Fruit fly (Drosophila melanogaster): Measurements from ENCODE around the gene CG6067.

Gene CG6067

dm6 chrX:5977769-5978168 lies 22.3 kb downstream of the CG6067 start:
- no peak for TF ChIP-seq Dll (optimal IDR thresholded peaks at IDR 0.05)
- TF ChIP-seq EcR (GFP tag; optimal IDR thresholded peaks at IDR 0.05): no peak
- TF ChIP-seq usp (GFP tag; optimal IDR thresholded peaks at IDR 0.05): no peak
- TF ChIP-seq psq (optimal IDR thresholded peaks at IDR 0.05): no peak

- TF ChIP-seq Dll (optimal IDR thresholded peaks at IDR 0.05): no peak
- no peak for TF ChIP-seq usp (GFP tag; optimal IDR thresholded peaks at IDR 0.05)
- no peak for TF ChIP-seq EcR (GFP tag; optimal IDR thresholded peaks at IDR 0.05)
- TF ChIP-seq pan (optimal IDR thresholded peaks at IDR 0.05): no peak
- no peak for TF ChIP-seq psq (optimal IDR thresholded peaks at IDR 0.05)
Observed at dm6 chrX:5980883-5981282, 25.5 kb downstream of the CG6067 start.

dm6 chrX:5981410-5981809 lies 26.0 kb downstream of the CG6067 start:
- TF ChIP-seq CG8478 (optimal IDR thresholded peaks at IDR 0.05) (no peak), usp (GFP tag; optimal IDR thresholded peaks at IDR 0.05) (no peak), psq (optimal IDR thresholded peaks at IDR 0.05) (no peak), EcR (GFP tag; optimal IDR thresholded peaks at IDR 0.05) (no peak), Dll (optimal IDR thresholded peaks at IDR 0.05) (no peak), pan (optimal IDR thresholded peaks at IDR 0.05) (no peak)

dm6 chrX:5983390-5983789 lies 28.0 kb downstream of the CG6067 start:
- TF ChIP-seq Dll (optimal IDR thresholded peaks at IDR 0.05): no peak
- TF ChIP-seq CG8478 (optimal IDR thresholded peaks at IDR 0.05): no peak
- TF ChIP-seq psq (optimal IDR thresholded peaks at IDR 0.05): no peak
- TF ChIP-seq pan (optimal IDR thresholded peaks at IDR 0.05): no peak
- TF ChIP-seq usp (GFP tag; optimal IDR thresholded peaks at IDR 0.05): no peak
- no peak for TF ChIP-seq EcR (GFP tag; optimal IDR thresholded peaks at IDR 0.05)

DNA sequence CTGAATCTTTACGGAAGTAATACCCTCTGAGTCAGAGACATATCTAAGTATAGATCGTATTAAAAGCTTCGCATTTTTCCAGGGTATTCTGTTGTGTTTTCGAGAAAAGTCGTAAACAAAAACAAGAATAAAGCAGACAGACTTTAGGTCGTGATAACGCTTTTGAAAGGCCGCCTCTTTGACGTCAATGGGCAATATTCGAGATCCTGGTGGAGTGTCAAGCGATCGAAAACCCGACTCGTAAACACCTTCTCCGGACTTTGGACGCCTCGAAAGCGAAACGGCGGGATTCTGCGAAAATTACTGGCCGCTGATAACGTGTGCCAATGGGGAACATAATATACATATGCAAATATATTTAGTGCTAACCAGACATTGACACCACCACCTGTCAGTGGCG lies 31.9 kb downstream of the CG6067 start:
- TF ChIP-seq CG8478 (optimal IDR thresholded peaks at IDR 0.05): no peak
- TF ChIP-seq EcR (GFP tag; optimal IDR thresholded peaks at IDR 0.05): no peak
- no peak for TF ChIP-seq pan (optimal IDR thresholded peaks at IDR 0.05)
- no peak for TF ChIP-seq psq (optimal IDR thresholded peaks at IDR 0.05)
- TF ChIP-seq Dll (optimal IDR thresholded peaks at IDR 0.05): no peak
- no peak for TF ChIP-seq usp (GFP tag; optimal IDR thresholded peaks at IDR 0.05)

- TF ChIP-seq EcR (GFP tag; optimal IDR thresholded peaks at IDR 0.05): no peak
- no peak for TF ChIP-seq pan (optimal IDR thresholded peaks at IDR 0.05)
- no peak for TF ChIP-seq psq (optimal IDR thresholded peaks at IDR 0.05)
- TF ChIP-seq Dll (optimal IDR thresholded peaks at IDR 0.05): no peak
- no peak for TF ChIP-seq usp (GFP tag; optimal IDR thresholded peaks at IDR 0.05)
- TF ChIP-seq CG8478 (optimal IDR thresholded peaks at IDR 0.05): no peak
Observed at dm6 chrX:5988088-5988987, 32.9 kb downstream of the CG6067 start, which contains the start of gene CG5966. Gene CG5966 (plus strand): TSS chrX:5988791.

DNA sequence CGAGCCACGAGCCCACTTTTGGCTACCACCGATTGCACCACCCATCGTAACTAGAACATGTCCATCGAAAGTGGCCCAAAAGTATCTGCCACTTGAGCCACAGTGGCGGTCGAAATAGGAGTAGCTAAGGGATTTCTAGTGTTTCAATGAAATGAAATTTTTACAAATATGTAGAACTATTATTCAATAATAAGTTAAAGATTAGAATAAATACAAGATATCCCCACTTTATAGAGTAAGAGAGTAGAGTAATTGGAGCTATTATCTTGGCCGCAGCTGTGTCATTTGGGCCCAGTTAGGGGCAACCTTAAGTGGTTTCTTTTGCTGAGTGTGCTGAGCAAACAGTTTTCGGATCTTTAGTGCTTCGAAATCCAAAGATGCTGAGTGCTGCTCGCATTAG lies 33.9 kb downstream of the CG6067 start:
- no peak for TF ChIP-seq EcR (GFP tag; optimal IDR thresholded peaks at IDR 0.05)
- TF ChIP-seq pan (optimal IDR thresholded peaks at IDR 0.05): no peak
- no peak for TF ChIP-seq Dll (optimal IDR thresholded peaks at IDR 0.05)
- no peak for TF ChIP-seq usp (GFP tag; optimal IDR thresholded peaks at IDR 0.05)
- no peak for TF ChIP-seq psq (optimal IDR thresholded peaks at IDR 0.05)
- no peak for TF ChIP-seq CG8478 (optimal IDR thresholded peaks at IDR 0.05)

dm6 chrX:5992141-5992540 lies 36.7 kb downstream of the CG6067 start:
- TF ChIP-seq pan (optimal IDR thresholded peaks at IDR 0.05): no peak

- TF ChIP-seq Dll (optimal IDR thresholded peaks at IDR 0.05): no peak
- no peak for TF ChIP-seq pan (optimal IDR thresholded peaks at IDR 0.05)
- no peak for TF ChIP-seq EcR (GFP tag; optimal IDR thresholded peaks at IDR 0.05)
- TF ChIP-seq CG8478 (optimal IDR thresholded peaks at IDR 0.05): no peak
- TF ChIP-seq psq (optimal IDR thresholded peaks at IDR 0.05): no peak
- no peak for TF ChIP-seq usp (GFP tag; optimal IDR thresholded peaks at IDR 0.05)
Observed at dm6 chrX:5992767-5993325, 37.4 kb downstream of the CG6067 start.

dm6 chrX:5995951-5996350 lies 40.5 kb downstream of the CG6067 start:
- no peak for TF ChIP-seq usp (GFP tag; optimal IDR thresholded peaks at IDR 0.05)
- TF ChIP-seq EcR (GFP tag; optimal IDR thresholded peaks at IDR 0.05): no peak
- no peak for TF ChIP-seq pan (optimal IDR thresholded peaks at IDR 0.05)
- TF ChIP-seq psq (optimal IDR thresholded peaks at IDR 0.05): no peak
- TF ChIP-seq CG8478 (optimal IDR thresholded peaks at IDR 0.05): no peak
- TF ChIP-seq Dll (optimal IDR thresholded peaks at IDR 0.05): no peak

DNA sequence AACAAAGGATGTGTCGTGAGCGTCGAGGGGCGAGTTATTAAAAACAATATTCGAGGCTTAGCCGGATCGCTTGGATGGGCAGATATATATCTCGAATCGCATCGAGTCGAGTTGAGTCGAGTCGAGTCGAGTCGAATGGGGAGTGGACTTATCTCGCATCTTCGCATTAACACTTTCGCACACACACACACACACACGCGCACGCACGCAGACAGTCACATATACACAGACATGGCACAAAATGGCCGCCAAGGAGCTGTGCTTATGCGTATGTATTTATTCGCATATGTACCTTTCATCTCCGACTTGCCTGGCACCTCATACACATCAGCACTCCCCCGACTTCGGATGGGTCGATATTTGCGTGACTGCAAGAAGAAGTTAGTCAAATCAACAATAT lies 42.5 kb downstream of the CG6067 start:
- no peak for TF ChIP-seq Dll (optimal IDR thresholded peaks at IDR 0.05)

- TF ChIP-seq Dll (optimal IDR thresholded peaks at IDR 0.05) (peak; percentile 15), psq (optimal IDR thresholded peaks at IDR 0.05) (no peak), usp (GFP tag; optimal IDR thresholded peaks at IDR 0.05) (no peak), CG8478 (optimal IDR thresholded peaks at IDR 0.05) (no peak), pan (optimal IDR thresholded peaks at IDR 0.05) (no peak), EcR (GFP tag; optimal IDR thresholded peaks at IDR 0.05) (no peak)
Observed at dm6 chrX:6000747-6001426, 45.5 kb downstream of the CG6067 start, which contains the start of gene CG4766. Gene CG4766 (minus strand): TSS chrX:6000797.
